Fruit fly (Drosophila melanogaster) Kc167 (cell line): Measurements from ENCODE around the gene Ccn.

Experiments
- Myc ChIP-seq: fragments of >200 bp; optimal IDR thresholded peaks from 2 replicates; lab custom pipeline; 2017; ENCODE audit warnings: missing external identifiers
- Sin3A ChIP-seq: fragments of >200 bp; optimal IDR thresholded peaks from 2 replicates; lab custom pipeline; 2018; ENCODE audit warnings: missing external identifiers
- h ChIP-seq: fragments of >200 bp; optimal IDR thresholded peaks from 3 replicates; lab custom pipeline; 2018; ENCODE audit warnings: missing external identifiers
- insv ChIP-seq: fragments of >200 bp; optimal IDR thresholded peaks from 3 replicates; lab custom pipeline; 2018; ENCODE audit warnings: missing external identifiers
- psq ChIP-seq: fragments of >200 bp; optimal IDR thresholded peaks from 2 replicates; lab custom pipeline; 2017; ENCODE audit warnings: missing external identifiers
- ttk ChIP-seq: sonication (Bioruptor generic); optimal IDR thresholded peaks from 2 replicates; lab custom pipeline; 2017; ENCODE audit warnings: missing external identifiers

Ccn gene

dm6 chr3L:17689579-17690191, at the start of gene Ccn:
Gene Ccn, plus strand, starts transcription at chr3L:17690015.
- TF ChIP-seq h = no peak
- no peak for TF ChIP-seq psq (lab: Kevin White, UChicago)
- no peak for TF ChIP-seq insv (lab: Kevin White, UChicago)
- TF ChIP-seq ttk (lab: Kevin White, UChicago) = no peak
- no peak for TF ChIP-seq Myc
- TF ChIP-seq Sin3A (lab: Kevin White, UChicago) = no peak

DNA sequence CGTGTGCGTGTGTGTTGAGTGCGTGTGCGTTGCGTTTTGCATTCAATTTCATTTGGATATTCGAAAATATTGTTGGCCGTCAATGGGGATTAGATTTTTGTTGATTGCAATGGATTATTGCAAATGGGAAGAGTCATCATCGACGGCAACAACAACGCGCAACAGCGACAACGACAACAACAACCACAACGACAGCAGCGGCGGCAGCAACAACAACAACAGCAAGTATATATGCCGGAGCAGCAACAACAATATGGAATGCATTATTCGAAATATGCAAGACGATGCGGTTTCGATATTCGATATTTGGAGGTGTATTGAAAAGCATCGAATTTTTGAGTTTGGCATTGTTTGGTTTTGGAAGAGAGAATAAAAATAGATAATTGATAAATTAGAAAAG, 47.8 kb upstream of the Ccn start:
- TF ChIP-seq Sin3A (lab: Kevin White, UChicago) (no peak), h (no peak), psq (lab: Kevin White, UChicago) (no peak), insv (lab: Kevin White, UChicago) (no peak), Myc (no peak), ttk (lab: Kevin White, UChicago) (no peak)

dm6 chr3L:17643985-17644905, 45.6 kb upstream of the Ccn start:
- TF ChIP-seq insv (lab: Kevin White, UChicago) = no peak
- TF ChIP-seq h = no peak
- TF ChIP-seq Myc = no peak
- no peak for TF ChIP-seq Sin3A (lab: Kevin White, UChicago)
- TF ChIP-seq ttk (lab: Kevin White, UChicago) = no peak
- no peak for TF ChIP-seq psq (lab: Kevin White, UChicago)

DNA sequence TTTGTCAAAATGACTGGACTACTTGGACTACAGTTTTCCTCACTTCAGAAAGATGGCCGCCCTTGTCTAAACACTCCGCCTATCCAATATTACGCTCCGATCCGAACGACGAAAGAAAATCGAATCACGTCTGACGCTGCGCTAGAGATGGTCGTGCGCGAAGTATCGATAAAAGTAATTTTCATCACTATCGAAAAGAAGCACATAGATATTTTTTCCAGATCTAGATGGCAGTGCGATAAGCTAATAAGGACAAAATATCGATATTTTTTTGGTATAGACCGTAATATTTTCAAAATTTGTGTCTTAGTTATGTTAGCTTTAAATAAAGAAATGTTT, 44.9 kb upstream of the Ccn start, which contains the start of gene Pep:
Pep (minus strand) TSS at position 131 of the 339 bp plus-strand sequence.
- no peak for TF ChIP-seq insv (lab: Kevin White, UChicago)
- no peak for TF ChIP-seq h

DNA sequence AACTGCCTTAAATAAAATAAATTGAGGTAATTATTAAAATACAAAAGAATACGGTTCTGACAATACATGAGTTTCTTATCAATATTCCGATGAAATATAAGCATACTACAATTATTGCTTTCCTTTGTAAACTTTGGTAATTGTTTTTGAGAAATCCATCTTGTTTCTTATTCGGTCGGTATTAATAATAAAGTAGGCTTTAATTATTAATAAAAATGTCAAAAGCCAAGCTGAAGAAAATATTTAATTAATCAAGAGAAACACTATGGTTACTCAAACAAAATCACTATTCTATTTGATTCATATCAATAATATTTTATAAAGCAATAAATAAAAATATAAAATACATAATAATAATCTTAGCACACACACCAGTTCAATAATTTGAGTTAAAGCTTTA, 43.2 kb upstream of the Ccn start, which contains the start of gene CG43085:
CG43085 (minus strand) TSS at position 101 of the 400 bp plus-strand sequence.
- TF ChIP-seq h (no peak), ttk (lab: Kevin White, UChicago) (no peak), insv (lab: Kevin White, UChicago) (no peak)

DNA sequence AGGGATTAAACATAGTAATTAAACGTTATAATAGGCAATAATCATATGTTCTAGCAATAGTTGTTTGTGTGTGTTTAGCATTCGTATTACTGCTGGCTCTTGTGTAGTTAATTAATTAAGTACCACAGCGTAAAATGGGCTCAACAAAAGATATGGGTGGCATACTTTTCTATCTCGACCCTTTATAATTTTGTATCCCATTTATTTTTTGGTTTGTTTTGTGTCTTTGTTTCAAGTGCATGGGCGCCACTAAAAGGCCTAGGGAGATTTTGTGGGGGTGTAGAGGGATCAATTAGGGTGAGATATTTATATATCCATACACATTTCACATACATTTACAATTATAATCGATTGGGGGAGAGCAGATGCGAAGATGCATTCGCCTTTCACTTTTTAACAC, 42.3 kb upstream of the Ccn start:
- TF ChIP-seq h (no peak), psq (lab: Kevin White, UChicago) (no peak), ttk (lab: Kevin White, UChicago) (no peak), Myc (no peak), Sin3A (lab: Kevin White, UChicago) (no peak), insv (lab: Kevin White, UChicago) (no peak)

DNA sequence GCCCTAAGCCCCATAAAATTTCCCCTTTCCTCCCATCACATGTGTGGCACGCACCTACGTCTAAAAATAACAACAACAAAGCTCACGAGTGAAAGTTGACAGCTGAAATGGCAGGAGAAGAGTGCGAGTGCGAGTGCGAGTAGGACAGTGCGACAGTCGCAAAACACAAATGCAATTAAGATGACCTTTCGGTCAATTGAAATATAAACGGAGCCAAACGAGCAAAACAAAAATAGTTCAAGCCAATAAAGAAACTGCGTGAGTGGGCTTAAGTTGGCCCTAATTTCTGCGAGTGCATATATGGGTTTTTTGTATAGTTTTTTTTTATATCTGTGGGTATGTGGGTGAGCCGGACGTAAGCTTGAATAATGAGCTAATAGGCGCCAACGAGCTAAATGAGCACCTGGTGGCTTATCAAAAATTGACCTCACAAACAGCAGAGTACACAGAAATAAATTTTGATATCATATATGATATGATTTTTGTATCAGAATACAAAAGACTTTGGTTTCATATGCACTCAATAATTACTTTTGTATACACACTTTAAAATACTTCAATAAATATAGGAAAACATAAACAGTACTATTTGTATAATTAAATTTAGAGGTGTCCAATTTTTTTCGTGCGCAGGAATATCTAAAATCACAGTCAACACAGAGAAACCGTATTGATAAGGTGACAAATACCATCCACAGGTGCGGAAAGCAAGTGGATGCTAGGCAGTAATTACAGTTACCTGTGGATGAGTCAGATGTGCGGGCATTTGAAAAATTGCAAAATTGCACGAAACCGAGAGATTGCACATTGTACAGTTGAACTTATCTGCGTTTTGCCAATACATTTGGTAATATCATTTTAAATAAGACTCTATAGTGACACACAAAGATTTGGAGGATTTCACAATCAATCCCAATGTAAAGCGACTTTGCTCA, 37.8 kb upstream of the Ccn start:
- no peak for TF ChIP-seq ttk (lab: Kevin White, UChicago)
- no peak for TF ChIP-seq Sin3A (lab: Kevin White, UChicago)
- TF ChIP-seq psq (lab: Kevin White, UChicago) = no peak
- no peak for TF ChIP-seq insv (lab: Kevin White, UChicago)
- TF ChIP-seq h = no peak
- TF ChIP-seq Myc = no peak

DNA sequence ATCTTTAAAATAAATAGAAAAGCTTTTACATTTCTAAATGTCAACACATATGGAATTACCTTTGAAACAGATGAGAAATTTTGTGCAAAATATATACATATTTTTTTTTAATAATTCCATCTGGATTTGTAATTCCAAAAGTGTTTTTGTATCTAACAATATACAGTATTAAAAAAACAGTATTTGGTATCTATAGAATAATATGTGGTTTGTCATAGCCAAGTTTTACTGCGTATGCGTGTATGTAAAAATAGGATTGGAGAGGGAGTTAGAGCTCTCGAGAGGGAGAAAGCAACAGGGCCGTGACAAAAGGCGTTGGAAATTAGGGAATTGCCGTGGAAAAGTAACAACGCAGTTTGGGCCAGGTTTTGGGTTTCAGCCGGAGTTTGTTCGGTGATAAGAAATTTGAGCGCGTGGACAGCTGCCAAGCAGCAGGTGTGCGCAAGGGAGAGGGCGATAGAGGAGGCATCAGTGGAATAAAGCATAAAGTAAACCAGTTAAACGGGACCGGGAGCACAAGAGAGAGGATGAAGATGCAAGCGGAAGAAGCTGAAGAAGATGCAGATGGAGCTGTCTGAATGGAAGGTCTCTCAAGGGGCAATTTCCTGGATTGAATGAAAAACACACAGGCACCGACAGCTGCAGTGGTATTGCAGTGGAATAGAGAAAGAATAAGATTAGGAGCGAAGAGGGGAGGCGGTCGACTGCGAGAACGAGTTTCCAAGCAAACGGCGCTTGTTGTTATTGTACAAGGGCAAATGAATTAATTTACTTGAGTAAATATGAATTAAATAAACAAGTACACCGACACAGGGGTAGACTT, 36.7 kb upstream of the Ccn start:
- no peak for TF ChIP-seq Sin3A (lab: Kevin White, UChicago)
- TF ChIP-seq ttk (lab: Kevin White, UChicago) = no peak
- TF ChIP-seq h = no peak
- TF ChIP-seq Myc = no peak
- no peak for TF ChIP-seq insv (lab: Kevin White, UChicago)
- no peak for TF ChIP-seq psq (lab: Kevin White, UChicago)

dm6 chr3L:17653701-17654667, 35.8 kb upstream of the Ccn start, which contains the start of the genes Krn, Ndfip and CG7484:
Gene Krn, minus strand, starts transcription at chr3L:17654280.
Gene Ndfip, minus strand, starts transcription at chr3L:17654280.
Gene CG7484, plus strand, starts transcription at chr3L:17654617.
- TF ChIP-seq ttk (lab: Kevin White, UChicago) (no peak), psq (lab: Kevin White, UChicago) (no peak), insv (lab: Kevin White, UChicago) (no peak)

dm6 chr3L:17654668-17655050, 35.2 kb upstream of the Ccn start:
- no peak for TF ChIP-seq psq (lab: Kevin White, UChicago)
- TF ChIP-seq Sin3A (lab: Kevin White, UChicago) = no peak
- TF ChIP-seq Myc = no peak
- no peak for TF ChIP-seq ttk (lab: Kevin White, UChicago)
- TF ChIP-seq insv (lab: Kevin White, UChicago) = no peak
- no peak for TF ChIP-seq h
